Fruit fly (Drosophila melanogaster): Measurements from ENCODE around the gene Mpp6.

Gene Mpp6

dm6 chr2L:21156156-21157040 is at the start of gene Mpp6, which contains the start of gene E2f2:
TSS of gene Mpp6 (plus strand) at chr2L:21156288.
TSS of gene E2f2 (minus strand) at chr2L:21156749.
- TF ChIP-seq Myc (optimal IDR thresholded peaks at IDR 0.05), result peak; percentile 76
- no peak for TF ChIP-seq usp (GFP tag; optimal IDR thresholded peaks at IDR 0.05)
- no peak for TF ChIP-seq Vsx2 (GFP tag; optimal IDR thresholded peaks at IDR 0.05; ENCODE audit: partially characterized antibody)
- TF ChIP-seq OdsH (GFP tag; optimal IDR thresholded peaks at IDR 0.05), result peak; percentile 32
- no peak for TF ChIP-seq lola (GFP tag; optimal IDR thresholded peaks at IDR 0.05)
- TF ChIP-seq Hnf4 (GFP tag; optimal IDR thresholded peaks at IDR 0.05), result peak; percentile 77
- no peak for TF ChIP-seq Hr78 (GFP tag; optimal IDR thresholded peaks at IDR 0.05)
- TF ChIP-seq Sp1 (GFP tag; optimal IDR thresholded peaks at IDR 0.05), result peak; percentile 6
- TF ChIP-seq CG32264 (GFP tag; optimal IDR thresholded peaks at IDR 0.05), result no peak
- TF ChIP-seq h (GFP tag; optimal IDR thresholded peaks at IDR 0.05), result no peak
- TF ChIP-seq Mio (GFP tag; optimal IDR thresholded peaks at IDR 0.05), result no peak
- TF ChIP-seq CG9705 (GFP tag; optimal IDR thresholded peaks at IDR 0.05), result peak; percentile 24
- no peak for TF ChIP-seq Rel (GFP tag; optimal IDR thresholded peaks at IDR 0.05)
- TF ChIP-seq Rel (tag; optimal IDR thresholded peaks at IDR 0.05), result peak; percentile 13
- TF ChIP-seq fru (GFP tag; optimal IDR thresholded peaks at IDR 0.05), result no peak
- TF ChIP-seq HLH106 (tag; optimal IDR thresholded peaks at IDR 0.05), result peak; percentile 45
- peak; percentile 16 for TF ChIP-seq dmrt93B (GFP tag; optimal IDR thresholded peaks at IDR 0.05)
- TF ChIP-seq Hr83 (GFP tag; optimal IDR thresholded peaks at IDR 0.05; ENCODE audit: poor library complexity, severe bottlenecking), result peak; percentile 74
- no peak for TF ChIP-seq CrebA (GFP tag; optimal IDR thresholded peaks at IDR 0.05; ENCODE audit: borderline replicate concordance)
- TF ChIP-seq woc (GFP tag; optimal IDR thresholded peaks at IDR 0.05), result peak; percentile 50
- TF ChIP-seq dsf (GFP tag; optimal IDR thresholded peaks at IDR 0.05; ENCODE audit: borderline replicate concordance), result no peak
- peak; percentile 61 for TF ChIP-seq Jra (GFP tag; optimal IDR thresholded peaks at IDR 0.05)
- TF ChIP-seq Dfd (GFP tag; optimal IDR thresholded peaks at IDR 0.05), result no peak
- TF ChIP-seq brk (GFP tag; optimal IDR thresholded peaks at IDR 0.05), result no peak
- peak; percentile 59 for TF ChIP-seq rgr (GFP tag; optimal IDR thresholded peaks at IDR 0.05)
- peak; percentile 19 for TF ChIP-seq ey (GFP tag; optimal IDR thresholded peaks at IDR 0.05)
- TF ChIP-seq foxo (GFP tag; optimal IDR thresholded peaks at IDR 0.05), result peak in 1 of 2 experiments; percentile 33
- TF ChIP-seq tai (GFP tag; optimal IDR thresholded peaks at IDR 0.05), result no peak
- no peak for TF ChIP-seq N (GFP tag; optimal IDR thresholded peaks at IDR 0.05)
- no peak for TF ChIP-seq pan (optimal IDR thresholded peaks at IDR 0.05)
- no peak for TF ChIP-seq GATAd (GFP tag; optimal IDR thresholded peaks at IDR 0.05)
- no peak for TF ChIP-seq sv (GFP tag; optimal IDR thresholded peaks at IDR 0.05)
- TF ChIP-seq psq (GFP tag; optimal IDR thresholded peaks at IDR 0.05), result peak; percentile 92
- TF ChIP-seq Abd-B (GFP tag; optimal IDR thresholded peaks at IDR 0.05), result no peak
- no peak for TF ChIP-seq jim (GFP tag; optimal IDR thresholded peaks at IDR 0.05)
- TF ChIP-seq br (GFP tag; optimal IDR thresholded peaks at IDR 0.05), result no peak

- TF ChIP-seq ey (GFP tag; optimal IDR thresholded peaks at IDR 0.05), result peak; percentile 31
- no peak for TF ChIP-seq dmrt93B (GFP tag; optimal IDR thresholded peaks at IDR 0.05)
- peak; percentile 28 for TF ChIP-seq OdsH (GFP tag; optimal IDR thresholded peaks at IDR 0.05)
- no peak for TF ChIP-seq Vsx2 (GFP tag; optimal IDR thresholded peaks at IDR 0.05; ENCODE audit: partially characterized antibody)
- no peak for TF ChIP-seq Hnf4 (GFP tag; optimal IDR thresholded peaks at IDR 0.05)
- TF ChIP-seq woc (GFP tag; optimal IDR thresholded peaks at IDR 0.05), result peak; percentile 42
- TF ChIP-seq GATAd (GFP tag; optimal IDR thresholded peaks at IDR 0.05), result no peak
- TF ChIP-seq CG32264 (GFP tag; optimal IDR thresholded peaks at IDR 0.05), result peak; percentile 6
- TF ChIP-seq Jra (GFP tag; optimal IDR thresholded peaks at IDR 0.05), result no peak
- peak; percentile 29 for TF ChIP-seq fru (GFP tag; optimal IDR thresholded peaks at IDR 0.05)
- TF ChIP-seq pan (optimal IDR thresholded peaks at IDR 0.05), result no peak
- TF ChIP-seq psq (GFP tag; optimal IDR thresholded peaks at IDR 0.05), result peak; percentile 91
- peak in 1 of 2 experiments; percentile 39 for TF ChIP-seq foxo (GFP tag; optimal IDR thresholded peaks at IDR 0.05)
- no peak for TF ChIP-seq Dif (GFP tag; optimal IDR thresholded peaks at IDR 0.05; ENCODE audit: partially characterized antibody)
- TF ChIP-seq usp (GFP tag; optimal IDR thresholded peaks at IDR 0.05), result no peak
- TF ChIP-seq h (GFP tag; optimal IDR thresholded peaks at IDR 0.05), result peak; percentile 48
- peak; percentile 31 for TF ChIP-seq rgr (GFP tag; optimal IDR thresholded peaks at IDR 0.05)
Measured at dm6 chr2L:21107651-21108489, 48.2 kb upstream of the Mpp6 start.
